Worm (Caenorhabditis elegans) whole organism, mixed stage, embryonic: ENCODE data around the gene Y54G2A.11.

ENCODE experiments used
- M03D4.4 ChIP-seq: sonication (generic microtip); optimal IDR thresholded peaks from 2 replicates; lab custom pipeline; 2017; ENCODE audit warnings: mild to moderate bottlenecking, missing genetic modification characterization, missing compliant biosample characterization
- bed-3 ChIP-seq: fragments of 200-800 bp; sonication (Bioruptor generic); optimal IDR thresholded peaks from 3 replicates; lab custom pipeline; 2018; ENCODE audit warnings: mild to moderate bottlenecking, missing genetic modification characterization, moderate library complexity, missing compliant biosample characterization
- ceh-43 ChIP-seq: fragments of 200-800 bp; sonication (Bioruptor generic); optimal IDR thresholded peaks from 2 replicates; lab custom pipeline; 2018; ENCODE audit warnings: mild to moderate bottlenecking, missing genetic modification characterization, moderate library complexity, missing compliant biosample characterization
- cnd-1 ChIP-seq: fragments of 200-800 bp; sonication (Bioruptor generic); optimal IDR thresholded peaks from 2 replicates; lab custom pipeline; 2018; ENCODE audit warnings: mild to moderate bottlenecking, missing genetic modification characterization, missing compliant biosample characterization
- drap-1 ChIP-seq: fragments of 200-800 bp; sonication (Bioruptor generic); optimal IDR thresholded peaks from 3 replicates; lab custom pipeline; 2018; ENCODE audit warnings: mild to moderate bottlenecking, missing genetic modification characterization, missing compliant biosample characterization
- elt-1 ChIP-seq: sonication (generic microtip); optimal IDR thresholded peaks from 2 replicates; lab custom pipeline; 2017; ENCODE audit warnings: missing genetic modification characterization, mild to moderate bottlenecking, missing compliant biosample characterization, antibody characterized with exemption, moderate library complexity, borderline replicate concordance; ENCODE audit not compliant: insufficient read depth
- elt-3 ChIP-seq: fragments of 150-350 bp; optimal IDR thresholded peaks from 2 replicates; lab custom pipeline; 2014; ENCODE audit warnings: missing biosample characterization, missing genetic modification characterization
- flh-1 ChIP-seq: fragments of 200-800 bp; sonication (Bioruptor generic); optimal IDR thresholded peaks from 2 replicates; lab custom pipeline; 2018; ENCODE audit warnings: mild to moderate bottlenecking, missing genetic modification characterization, moderate library complexity, missing compliant biosample characterization
- ham-2 ChIP-seq: fragments of 200-800 bp; sonication (Bioruptor generic); optimal IDR thresholded peaks from 2 replicates; lab custom pipeline; 2018; ENCODE audit warnings: mild to moderate bottlenecking, missing genetic modification characterization, missing compliant biosample characterization
- hlh-1 ChIP-seq: fragments of 150-350 bp; optimal IDR thresholded peaks from 2 replicates; lab custom pipeline; 2014; ENCODE audit warnings: missing biosample characterization, missing genetic modification reagents, missing genetic modification characterization
- lin-13 ChIP-seq: fragments of 150-350 bp; optimal IDR thresholded peaks from 2 replicates; lab custom pipeline; 2014; ENCODE audit warnings: missing biosample characterization, missing genetic modification characterization
- lsy-2 ChIP-seq: fragments of 150-350 bp; optimal IDR thresholded peaks from 2 replicates; lab custom pipeline; 2014; ENCODE audit warnings: missing biosample characterization, missing genetic modification characterization
- mep-1 ChIP-seq: fragments of 150-350 bp; optimal IDR thresholded peaks from 2 replicates; lab custom pipeline; 2017; ENCODE audit warnings: missing biosample characterization, missing genetic modification reagents, missing genetic modification characterization, inconsistent platforms
- mls-2 ChIP-seq: sonication (generic microtip); optimal IDR thresholded peaks from 2 replicates; lab custom pipeline; 2016; ENCODE audit warnings: mild to moderate bottlenecking, missing genetic modification characterization, moderate library complexity, missing compliant biosample characterization
- nhr-12 ChIP-seq: fragments of 150-350 bp; optimal IDR thresholded peaks from 2 replicates; lab custom pipeline; 2014; ENCODE audit warnings: missing biosample characterization, missing genetic modification characterization
- nhr-2 ChIP-seq: fragments of 150-350 bp; optimal IDR thresholded peaks from 2 replicates; lab custom pipeline; 2014; ENCODE audit warnings: missing biosample characterization, missing genetic modification characterization
- nhr-237 ChIP-seq: fragments of 150-350 bp; optimal IDR thresholded peaks from 2 replicates; lab custom pipeline; 2014; ENCODE audit warnings: missing biosample characterization, missing genetic modification characterization
- nhr-28 ChIP-seq: fragments of 150-350 bp; optimal IDR thresholded peaks from 2 replicates; lab custom pipeline; 2014; ENCODE audit warnings: missing biosample characterization, missing genetic modification characterization
- nhr-76 ChIP-seq: sonication (generic microtip); optimal IDR thresholded peaks from 2 replicates; lab custom pipeline; 2017; ENCODE audit warnings: missing biosample characterization, missing genetic modification characterization
- pha-4 ChIP-seq: fragments of 150-350 bp; optimal IDR thresholded peaks from 2 replicates; lab custom pipeline; 2018; ENCODE audit warnings: missing biosample characterization, missing genetic modification reagents, missing genetic modification characterization
- snpc-4 ChIP-seq: fragments of 150-350 bp; optimal IDR thresholded peaks from 2 replicates; lab custom pipeline; 2014; ENCODE audit warnings: missing biosample characterization, missing genetic modification characterization
- sptf-1 ChIP-seq: sonication (generic microtip); optimal IDR thresholded peaks from 2 replicates; lab custom pipeline; 2017; ENCODE audit warnings: mild to moderate bottlenecking, missing genetic modification characterization, moderate library complexity, missing compliant biosample characterization
- tbx-8 ChIP-seq: fragments of 200-800 bp; sonication (Bioruptor generic); optimal IDR thresholded peaks from 2 replicates; lab custom pipeline; 2018; ENCODE audit warnings: mild to moderate bottlenecking, missing genetic modification characterization, moderate library complexity, missing compliant biosample characterization
- unc-120 ChIP-seq: sonication (generic microtip); optimal IDR thresholded peaks from 2 replicates; lab custom pipeline; 2017; ENCODE audit warnings: missing genetic modification characterization, missing compliant biosample characterization; ENCODE audit not compliant: poor library complexity, severe bottlenecking
- unc-39 ChIP-seq: fragments of 150-350 bp; optimal IDR thresholded peaks from 2 replicates; lab custom pipeline; 2014; ENCODE audit warnings: missing biosample characterization, missing genetic modification characterization
- zip-8 ChIP-seq: fragments of 150-350 bp; optimal IDR thresholded peaks from 2 replicates; lab custom pipeline; 2014; ENCODE audit warnings: missing biosample characterization, missing genetic modification characterization

Y54G2A.11 gene

ce11 chrIV:2753541-2753940 lies 18.1 kb downstream of the Y54G2A.11 start:
- TF ChIP-seq pha-4 (tag; lab: Kevin White, UChicago) (no peak), nhr-28 (tag; lab: Kevin White, UChicago) (no peak), bed-3 (GFP tag; lab: Kevin White, UChicago) (no peak)

DNA sequence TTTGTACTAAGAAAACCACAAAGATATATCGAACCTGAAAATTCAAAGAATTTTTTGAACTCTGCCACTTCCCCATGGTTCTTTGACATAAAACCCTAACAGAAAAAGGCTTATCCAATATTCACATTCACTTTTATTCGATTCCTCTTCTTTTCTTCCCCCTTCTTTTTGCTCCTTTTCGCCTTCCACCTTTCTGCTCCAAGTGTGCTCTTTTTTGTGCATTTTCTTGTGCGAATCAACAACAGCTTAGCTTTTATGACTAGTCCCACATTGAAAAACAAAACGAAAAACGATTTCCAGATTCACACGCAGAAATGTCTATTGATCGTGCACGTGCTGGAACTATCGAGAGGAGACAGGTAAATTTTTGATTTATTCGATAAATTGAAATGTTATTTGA lies 20.0 kb downstream of the Y54G2A.11 start, which contains the start of gene Y54G2A.41:
Gene Y54G2A.41, plus strand, starts transcription at position 301 of the 400 bp plus-strand sequence.
- TF ChIP-seq tbx-8 (GFP tag; lab: Kevin White, UChicago) (no peak), nhr-12 (no peak), nhr-2 (tag; lab: Kevin White, UChicago) (no peak), lin-13 (tag; lab: Kevin White, UChicago) (no peak), nhr-76 (tag; lab: Kevin White, UChicago) (no peak), unc-120 (tag; lab: Kevin White, UChicago) (no peak), snpc-4 (tag; lab: Kevin White, UChicago) (no peak), mls-2 (tag; lab: Kevin White, UChicago) (no peak), mep-1 (no peak), hlh-1 (no peak), ceh-43 (GFP tag; lab: Kevin White, UChicago) (no peak)

- TF ChIP-seq drap-1 (GFP tag; lab: Kevin White, UChicago) = no peak
- no peak for TF ChIP-seq lin-13 (tag; lab: Kevin White, UChicago)
- TF ChIP-seq nhr-237 (tag; lab: Kevin White, UChicago) = no peak
- TF ChIP-seq mep-1 = no peak
- no peak for TF ChIP-seq elt-3
Measured at ce11 chrIV:2750607-2751006, 21.0 kb downstream of the Y54G2A.11 start.

DNA sequence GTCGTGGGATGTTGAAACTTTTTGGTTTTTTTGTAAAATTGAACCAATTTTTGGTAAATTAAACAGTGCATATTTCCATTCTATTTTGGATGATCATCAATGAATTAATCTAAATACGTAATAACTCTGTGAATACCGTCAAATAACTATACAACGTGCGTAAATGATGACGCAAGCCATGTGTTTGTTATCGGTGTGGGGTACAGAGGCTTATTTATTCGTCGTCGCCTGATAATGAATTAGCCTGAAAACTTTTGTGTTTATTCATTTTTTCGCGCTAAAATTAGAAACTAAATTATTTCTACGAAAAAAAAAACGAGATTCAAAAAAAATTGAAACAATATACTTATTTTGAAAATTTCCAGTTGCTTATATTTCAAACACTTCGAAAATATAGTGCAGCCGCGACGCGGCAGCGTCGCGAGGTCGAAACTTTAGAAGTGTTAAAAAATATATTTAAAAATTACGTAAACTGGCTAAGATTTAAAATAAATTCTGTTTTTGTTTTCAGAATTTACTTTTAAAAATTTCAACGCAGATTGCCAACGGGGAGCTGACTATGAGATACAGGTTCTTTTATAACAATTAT lies 22.6 kb downstream of the Y54G2A.11 start:
- peak; percentile 28 for TF ChIP-seq zip-8
- no peak for TF ChIP-seq bed-3 (GFP tag; lab: Kevin White, UChicago)

DNA sequence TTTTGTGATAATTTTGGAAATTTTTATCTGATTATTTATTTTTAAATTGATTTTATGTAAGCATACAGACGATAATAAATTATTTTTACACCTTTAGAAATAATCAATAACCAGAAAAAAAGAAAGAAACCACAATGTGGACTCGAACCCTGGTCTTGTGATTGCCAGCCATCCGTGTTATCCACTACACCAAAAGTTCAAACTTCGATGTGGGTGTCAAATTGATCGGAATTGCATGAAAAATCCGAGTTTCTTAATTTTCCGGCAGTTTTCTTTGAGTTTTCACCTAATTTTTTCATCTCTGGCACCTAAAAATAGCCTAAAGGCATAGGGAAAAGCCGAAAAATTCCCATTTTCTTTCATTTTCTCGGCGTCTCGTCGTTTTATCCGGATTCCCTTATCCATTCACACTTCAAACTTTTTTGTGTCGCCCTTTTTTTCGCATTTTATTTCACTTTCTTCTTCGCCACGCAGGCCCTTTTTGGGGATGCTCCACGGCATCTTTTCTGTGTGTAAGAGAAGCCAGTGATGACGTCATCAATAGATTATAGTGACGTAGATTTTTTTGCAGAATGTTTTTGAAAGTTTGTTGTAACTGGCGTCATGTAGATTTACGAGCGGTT lies 24.1 kb downstream of the Y54G2A.11 start:
- peak; percentile 88 for TF ChIP-seq zip-8
- no peak for TF ChIP-seq elt-1 (tag; lab: Kevin White, UChicago)
- no peak for TF ChIP-seq nhr-76 (tag; lab: Kevin White, UChicago)
- TF ChIP-seq cnd-1 = no peak

DNA sequence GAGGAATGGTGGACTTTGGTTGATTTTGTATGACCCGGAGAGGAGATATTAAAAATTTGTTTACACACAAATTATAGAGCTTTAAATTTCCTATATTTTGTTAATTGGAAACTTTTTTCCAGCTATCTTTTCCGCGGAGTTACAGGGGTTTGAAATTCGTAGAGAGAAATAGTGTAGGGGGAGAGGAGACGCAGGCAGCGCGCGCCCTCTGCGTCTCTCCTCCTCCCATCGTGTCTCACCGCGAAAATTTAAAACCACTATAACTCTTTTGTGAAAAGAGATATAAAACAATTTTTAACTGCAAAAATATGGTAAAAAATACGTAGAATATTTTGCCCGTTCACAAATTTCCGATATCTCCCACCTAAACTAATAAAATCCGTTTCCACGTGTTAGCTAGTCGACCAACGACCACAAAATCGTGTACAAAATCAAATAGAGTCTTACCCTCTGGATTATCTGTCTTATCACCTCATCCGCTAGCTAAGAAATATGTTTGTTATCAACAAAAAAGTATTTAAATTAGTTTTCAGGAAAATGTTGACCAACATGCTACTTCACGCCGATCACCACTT lies 29.0 kb downstream of the Y54G2A.11 start, which contains the start of gene nhr-277:
Gene nhr-277, plus strand, starts transcription at position 525 of the 575 bp plus-strand sequence.
- TF ChIP-seq tbx-8 (GFP tag; lab: Kevin White, UChicago) (no peak), flh-1 (GFP tag; lab: Kevin White, UChicago) (no peak), nhr-2 (tag; lab: Kevin White, UChicago) (no peak), pha-4 (tag; lab: Kevin White, UChicago) (no peak), nhr-76 (tag; lab: Kevin White, UChicago) (no peak), unc-39 (no peak), lsy-2 (tag; lab: Kevin White, UChicago) (no peak), bed-3 (GFP tag; lab: Kevin White, UChicago) (no peak), ham-2 (GFP tag; lab: Kevin White, UChicago) (no peak)
- TF ChIP-seq, all 35 proteins: peak for 0

DNA sequence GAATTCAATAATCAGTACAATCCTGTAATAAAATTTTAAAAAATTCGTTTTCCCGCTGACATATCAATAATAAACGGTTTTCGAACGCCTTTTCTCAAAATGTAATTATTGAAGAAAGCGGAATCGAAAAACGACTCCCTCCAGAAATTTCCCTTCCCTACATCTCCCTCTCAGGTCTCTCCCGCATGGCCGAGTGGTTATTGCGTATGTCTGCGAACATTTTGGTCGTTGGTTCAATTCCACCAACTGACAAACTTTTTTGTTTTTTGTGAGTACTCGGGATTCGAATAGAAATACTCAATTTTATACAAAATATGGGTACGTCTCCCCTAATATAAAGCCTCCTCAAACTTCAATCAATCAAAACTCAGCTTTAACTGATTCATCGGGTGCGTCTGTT lies 31.6 kb downstream of the Y54G2A.11 start:
- TF ChIP-seq M03D4.4 (tag; lab: Kevin White, UChicago) (peak; percentile 29), drap-1 (GFP tag; lab: Kevin White, UChicago) (peak; percentile 1), sptf-1 (tag; lab: Kevin White, UChicago) (peak; percentile 27)
